Fruit fly (Drosophila melanogaster): ENCODE measurements around the gene CG13295.

DNA sequence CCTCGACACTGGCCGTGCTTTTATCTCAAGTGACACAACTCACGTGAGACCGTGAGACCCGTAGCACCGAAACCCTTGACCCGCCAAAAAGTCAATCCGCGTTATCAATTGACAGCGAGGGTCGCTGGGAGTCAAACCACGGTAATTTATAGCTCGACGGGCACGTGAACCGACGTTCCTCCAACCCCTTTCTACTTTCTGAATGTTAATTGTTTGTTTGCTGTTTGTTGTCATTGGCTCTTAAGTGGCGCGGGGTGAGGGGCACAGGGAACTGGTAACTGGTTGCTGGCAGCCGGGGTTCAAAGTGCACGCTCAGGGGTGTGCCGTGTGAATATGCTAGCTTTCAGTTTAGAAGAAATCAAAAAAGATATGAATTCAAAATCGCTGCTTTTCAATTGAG lies 31.7 kb upstream of the CG13295 start:
- TF ChIP-seq tj (GFP tag; optimal IDR thresholded peaks at IDR 0.05) = no peak
- no peak for TF ChIP-seq Clk (GFP tag; optimal IDR thresholded peaks at IDR 0.05)
- TF ChIP-seq CG12768 (GFP tag; optimal IDR thresholded peaks at IDR 0.05) = no peak
- TF ChIP-seq kay (GFP tag; ENCODE audit: borderline replicate concordance) = no peak
- no peak for TF ChIP-seq cic (GFP tag; optimal IDR thresholded peaks at IDR 0.05)
- no peak for TF ChIP-seq CG11617 (GFP tag; optimal IDR thresholded peaks at IDR 0.05)
- TF ChIP-seq Crg-1 (GFP tag; optimal IDR thresholded peaks at IDR 0.05) = no peak
